Fruit fly (Drosophila melanogaster): ENCODE results near the gene indra.

The indra gene

DNA sequence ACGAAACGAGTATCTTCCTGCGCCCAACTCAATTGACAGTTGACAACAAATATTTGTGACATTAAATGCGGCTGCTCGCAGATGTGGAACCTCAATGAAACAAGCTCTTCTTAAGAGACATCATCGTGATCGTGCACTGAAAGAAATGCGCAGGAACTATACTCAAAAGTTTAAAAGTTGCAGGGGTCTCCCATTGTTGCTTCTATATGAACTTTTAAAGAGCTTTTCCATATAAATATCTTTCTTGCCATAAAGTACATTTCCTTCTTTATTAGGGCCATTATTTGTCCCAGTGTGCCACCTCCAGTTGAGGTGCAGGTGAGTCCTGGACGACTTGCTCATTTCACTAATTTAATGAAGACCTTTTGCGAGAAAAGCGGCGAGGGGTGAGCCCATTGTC is 45.9 kb upstream of the indra start (continued):
- peak; percentile 61 for TF ChIP-seq CG1621 (tag; optimal IDR thresholded peaks at IDR 0.05)
- TF ChIP-seq salr (GFP tag; optimal IDR thresholded peaks at IDR 0.05): peak in 1 of 2 experiments; percentile 49
- no peak for TF ChIP-seq CG11294 (GFP tag; IDR thresholded peaks at IDR 0.05)
- peak; percentile 2 for TF ChIP-seq CG7368 (GFP tag; optimal IDR thresholded peaks at IDR 0.05)
- peak; percentile 71 for TF ChIP-seq Sox14 (GFP tag; optimal IDR thresholded peaks at IDR 0.05)
- TF ChIP-seq achi (GFP tag; optimal IDR thresholded peaks at IDR 0.05): peak; percentile 24
- peak; percentile 52 for TF ChIP-seq CG3919 (GFP tag; optimal IDR thresholded peaks at IDR 0.05)
- peak; percentile 42 for TF ChIP-seq spab (GFP tag; optimal IDR thresholded peaks at IDR 0.05)
- peak; percentile 86 for TF ChIP-seq Hr39 (GFP tag; optimal IDR thresholded peaks at IDR 0.05)
- TF ChIP-seq fd85E (GFP tag; optimal IDR thresholded peaks at IDR 0.05): no peak
- TF ChIP-seq CG6792 (GFP tag; optimal IDR thresholded peaks at IDR 0.05): peak; percentile 69
- TF ChIP-seq Smox (GFP tag; optimal IDR thresholded peaks at IDR 0.05): peak; percentile 78
- TF ChIP-seq Ets96B (tag; optimal IDR thresholded peaks at IDR 0.05): peak; percentile 54
- TF ChIP-seq Lpt (GFP tag; optimal IDR thresholded peaks at IDR 0.05): no peak
- TF ChIP-seq CG10669 (GFP tag; optimal IDR thresholded peaks at IDR 0.05): peak; percentile 24
- peak in 1 of 2 experiments; percentile 28 for TF ChIP-seq ss (GFP tag; optimal IDR thresholded peaks at IDR 0.05)
- peak; percentile 67 for TF ChIP-seq topi (GFP tag; optimal IDR thresholded peaks at IDR 0.05)
- peak; percentile 68 for TF ChIP-seq acj6 (GFP tag; optimal IDR thresholded peaks at IDR 0.05)

- no peak for TF ChIP-seq Lpt (GFP tag; optimal IDR thresholded peaks at IDR 0.05)
- peak in 1 of 2 experiments; percentile 20 for TF ChIP-seq ss (GFP tag; optimal IDR thresholded peaks at IDR 0.05)
- no peak for TF ChIP-seq Eip78C (GFP tag)
Observed at dm6 chr3L:1385683-1386246, 43.6 kb upstream of the indra start.

dm6 chr3L:1380959-1381358 is 38.8 kb upstream of the indra start:
- TF ChIP-seq net (GFP tag; optimal IDR thresholded peaks at IDR 0.05): peak; percentile 11
- TF ChIP-seq topi (GFP tag; optimal IDR thresholded peaks at IDR 0.05): no peak
- peak; percentile 20 for TF ChIP-seq spab (GFP tag; optimal IDR thresholded peaks at IDR 0.05)
- peak; percentile 68 for TF ChIP-seq Sox14 (GFP tag; optimal IDR thresholded peaks at IDR 0.05)
- TF ChIP-seq dsx (GFP tag; optimal IDR thresholded peaks at IDR 0.05; ENCODE audit: poor library complexity, severe bottlenecking): no peak
- no peak for TF ChIP-seq OdsH (GFP tag; optimal IDR thresholded peaks at IDR 0.05)
- TF ChIP-seq Met (GFP tag; optimal IDR thresholded peaks at IDR 0.05): no peak
- peak; percentile 41 for TF ChIP-seq CG6276 (GFP tag; optimal IDR thresholded peaks at IDR 0.05)
- TF ChIP-seq CG6808 (GFP tag; optimal IDR thresholded peaks at IDR 0.05): peak; percentile 48
- TF ChIP-seq ss (GFP tag; optimal IDR thresholded peaks at IDR 0.05): peak; percentile 64 to 81
- peak; percentile 6 for TF ChIP-seq CG16779 (tag; optimal IDR thresholded peaks at IDR 0.05)
- peak; percentile 56 for TF ChIP-seq svp (GFP tag)
- TF ChIP-seq CG1621 (tag; optimal IDR thresholded peaks at IDR 0.05): peak; percentile 27
- TF ChIP-seq lz (GFP tag; optimal IDR thresholded peaks at IDR 0.05): no peak
- peak; percentile 23 for TF ChIP-seq CG9139 (GFP tag; optimal IDR thresholded peaks at IDR 0.05)
- TF ChIP-seq CG32006 (GFP tag; optimal IDR thresholded peaks at IDR 0.05): peak; percentile 1
- TF ChIP-seq CG10669 (GFP tag; optimal IDR thresholded peaks at IDR 0.05): peak; percentile 18
- TF ChIP-seq Hr4 (GFP tag; optimal IDR thresholded peaks at IDR 0.05): no peak
- TF ChIP-seq CG8319 (GFP tag; optimal IDR thresholded peaks at IDR 0.05): no peak
- no peak for TF ChIP-seq fkh (GFP tag; optimal IDR thresholded peaks at IDR 0.05)
- no peak for TF ChIP-seq CG3919 (GFP tag; optimal IDR thresholded peaks at IDR 0.05)
- TF ChIP-seq cyc (GFP tag; optimal IDR thresholded peaks at IDR 0.05): no peak
- no peak for TF ChIP-seq CG31627 (GFP tag; optimal IDR thresholded peaks at IDR 0.05)
- TF ChIP-seq Lpt (GFP tag; optimal IDR thresholded peaks at IDR 0.05): no peak
- TF ChIP-seq CG15336 (GFP tag; IDR thresholded peaks at IDR 0.05): 0 out of 2 replicates have a peak, but pooled peaks have one; percentile 6
- no peak for TF ChIP-seq CG11902 (GFP tag; optimal IDR thresholded peaks at IDR 0.05)
- no peak for TF ChIP-seq Gug (GFP tag; IDR thresholded peaks at IDR 0.05)
- TF ChIP-seq fd59A (GFP tag; optimal IDR thresholded peaks at IDR 0.05): no peak
- peak; percentile 20; the same call in 1 of the 3 replicates for TF ChIP-seq CG6163 (GFP tag; IDR thresholded peaks at IDR 0.05)

Measured in whole organism, prepupa.